Fruit fly (Drosophila melanogaster) whole organism, embryonic: ENCODE data around the gene NijB.

Source experiments
- Bdp1 ChIP-seq: fragments of 200-800 bp; sonication (Bioruptor generic); optimal IDR thresholded peaks from 3 replicates; lab custom pipeline; 2016; ENCODE audit warnings: missing biosample characterization, missing genetic modification characterization
- CG10274 ChIP-seq: fragments of 200-800 bp; sonication (Bioruptor generic); optimal IDR thresholded peaks from 3 replicates; lab custom pipeline; 2017; ENCODE audit warnings: missing biosample characterization, mild to moderate bottlenecking, missing genetic modification characterization
- CG13894 ChIP-seq: fragments of 200-800 bp; sonication (Bioruptor generic); optimal IDR thresholded peaks from 3 replicates; lab custom pipeline; 2018; ENCODE audit warnings: missing biosample characterization, mild to moderate bottlenecking, missing genetic modification characterization, moderate library complexity
- CG15073 ChIP-seq: fragments of 200-800 bp; sonication (Bioruptor generic); optimal IDR thresholded peaks from 2 replicates; lab custom pipeline; 2016; ENCODE audit warnings: missing biosample characterization, missing genetic modification characterization
- CG15269 ChIP-seq: fragments of 200-800 bp; sonication (Bioruptor generic); optimal IDR thresholded peaks from 2 replicates; lab custom pipeline; 2018; ENCODE audit warnings: missing biosample characterization, mild to moderate bottlenecking, missing genetic modification characterization, moderate library complexity
- CG15514 ChIP-seq: fragments of 200-800 bp; sonication (Bioruptor generic); optimal IDR thresholded peaks from 3 replicates; lab custom pipeline; 2017; ENCODE audit warnings: missing biosample characterization, missing genetic modification characterization, mild to moderate bottlenecking, moderate library complexity, missing genetic modification reagents
- CG17361 ChIP-seq: fragments of 200-800 bp; sonication (Bioruptor generic); IDR thresholded peaks from 3 replicates; pipeline ENCODE4 v1.3.6; 2022; ENCODE audit warnings: missing biosample characterization, missing genetic modification characterization
- CG1832 ChIP-seq: fragments of 200-800 bp; sonication (Bioruptor generic); optimal IDR thresholded peaks from 2 replicates; lab custom pipeline; 2017; ENCODE audit warnings: missing biosample characterization, mild to moderate bottlenecking, missing genetic modification characterization, inconsistent platforms
- CG18476 ChIP-seq: fragments of 200-800 bp; sonication (Bioruptor generic); optimal IDR thresholded peaks from 2 replicates; lab custom pipeline; 2016; ENCODE audit warnings: missing biosample characterization, mild to moderate bottlenecking, missing genetic modification characterization
- CG18764 ChIP-seq: fragments of 200-800 bp; sonication (Bioruptor generic); optimal IDR thresholded peaks from 3 replicates; lab custom pipeline; 2016; ENCODE audit warnings: missing biosample characterization, missing genetic modification characterization
- CG2889 ChIP-seq: fragments of 200-800 bp; sonication (Bioruptor generic); IDR thresholded peaks from 3 replicates; pipeline ENCODE4 v1.3.6; 2022; ENCODE audit warnings: missing biosample characterization, missing genetic modification characterization
- CG3065 ChIP-seq: fragments of 200-800 bp; sonication (Bioruptor generic); optimal IDR thresholded peaks from 2 replicates; lab custom pipeline; 2016; ENCODE audit warnings: missing biosample characterization, missing genetic modification characterization
- CG3838 ChIP-seq: fragments of 200-800 bp; sonication (Bioruptor generic); optimal IDR thresholded peaks from 3 replicates; lab custom pipeline; 2016; ENCODE audit warnings: missing biosample characterization, missing genetic modification characterization
- CG3847 ChIP-seq: fragments of 200-800 bp; sonication (Bioruptor generic); IDR thresholded peaks from 2 replicates; pipeline ENCODE4 v1.3.6; 2022; ENCODE audit warnings: missing biosample characterization, missing genetic modification characterization
- CG4424 ChIP-seq: fragments of 200-800 bp; sonication (Bioruptor generic); optimal IDR thresholded peaks from 3 replicates; lab custom pipeline; 2016; ENCODE audit warnings: missing biosample characterization, missing genetic modification characterization
- CG4730 ChIP-seq: fragments of 200-800 bp; sonication (Bioruptor generic); IDR thresholded peaks from 2 replicates; pipeline ENCODE4 v1.3.6; 2022; ENCODE audit warnings: missing biosample characterization, missing genetic modification characterization
- CG6813 ChIP-seq: fragments of 200-800 bp; sonication (Bioruptor generic); optimal IDR thresholded peaks from 2 replicates; lab custom pipeline; 2017; ENCODE audit warnings: missing biosample characterization, missing genetic modification characterization, mild to moderate bottlenecking, moderate library complexity, missing genetic modification reagents
- CG8290 ChIP-seq, 3 experiments: fragments of 200-800 bp; sonication (Bioruptor generic); optimal IDR thresholded peaks; 2 replicates each; lab custom pipeline; 2016 to 2019; ENCODE audit warnings: missing biosample characterization in 3 of 3, missing genetic modification characterization in 3 of 3, mild to moderate bottlenecking in 2 of 3, moderate library complexity in 1 of 3
- CG8478 ChIP-seq: fragments of >200 bp; optimal IDR thresholded peaks from 2 replicates; lab custom pipeline; 2018
- CG9609 ChIP-seq: fragments of 200-800 bp; sonication (Bioruptor generic); optimal IDR thresholded peaks from 3 replicates; lab custom pipeline; 2016; ENCODE audit warnings: missing biosample characterization, missing genetic modification characterization
- Eip74EF ChIP-seq, 2 experiments: fragments of 200-800 bp in 1 of 2; fragments of >200 bp in 1 of 2; sonication (Bioruptor generic) in 1 of 2; optimal IDR thresholded peaks; 2 replicates each; lab custom pipeline; 2017 to 2019; ENCODE audit warnings: missing biosample characterization in 2 of 2, missing genetic modification characterization in 2 of 2, mild to moderate bottlenecking in 1 of 2, moderate library complexity in 1 of 2
- Ets65A ChIP-seq: fragments of 200-800 bp; sonication (Bioruptor generic); peaks from one replicate; lab custom pipeline; 2016; ENCODE audit warnings: missing biosample characterization, missing genetic modification characterization
- Ets97D ChIP-seq: fragments of 200-800 bp; sonication (Bioruptor generic); optimal IDR thresholded peaks from 3 replicates; lab custom pipeline; 2016; ENCODE audit warnings: missing biosample characterization, missing genetic modification characterization
- HHEX ChIP-seq: fragments of 200-800 bp; sonication (Bioruptor generic); optimal IDR thresholded peaks from 3 replicates; lab custom pipeline; 2017; ENCODE audit warnings: missing biosample characterization, mild to moderate bottlenecking, missing genetic modification characterization, missing genetic modification reagents
- HLH4C ChIP-seq: fragments of 200-800 bp; sonication (Bioruptor generic); IDR thresholded peaks from 3 replicates; pipeline ENCODE4 v1.3.6; 2022; ENCODE audit warnings: missing biosample characterization, missing genetic modification characterization; ENCODE audit not compliant: partially characterized antibody
- Lim3 ChIP-seq: fragments of 200-800 bp; sonication (Bioruptor generic); IDR thresholded peaks from 2 replicates; pipeline ENCODE4 v1.3.6; 2022; ENCODE audit warnings: missing biosample characterization, missing genetic modification characterization
- Mad ChIP-seq: fragments of 200-800 bp; sonication (Bioruptor generic); optimal IDR thresholded peaks from 2 replicates; lab custom pipeline; 2016; ENCODE audit warnings: missing biosample characterization, missing genetic modification characterization
- Myb ChIP-seq: fragments of 200-800 bp; sonication (Bioruptor generic); optimal IDR thresholded peaks from 2 replicates; lab custom pipeline; 2016; ENCODE audit warnings: missing biosample characterization, missing genetic modification characterization
- Oaz ChIP-seq: fragments of 200-800 bp; sonication (Bioruptor generic); IDR thresholded peaks from 2 replicates; pipeline ENCODE4 v1.3.6; 2022; ENCODE audit warnings: missing biosample characterization, missing genetic modification characterization
- Rfx ChIP-seq: fragments of 200-800 bp; sonication (Bioruptor generic); IDR thresholded peaks from 2 replicates; pipeline ENCODE4 v1.3.6; 2022; ENCODE audit warnings: missing biosample characterization, missing genetic modification characterization
- Rx ChIP-seq: fragments of 200-800 bp; sonication (Bioruptor generic); IDR thresholded peaks from 2 replicates; pipeline ENCODE4 v1.3.6; 2022; ENCODE audit warnings: missing biosample characterization, missing genetic modification characterization
- Sin3A ChIP-seq: fragments of >200 bp; optimal IDR thresholded peaks from 2 replicates; lab custom pipeline; 2018
- Stat92E ChIP-seq, 3 experiments: fragments of >200 bp in 2 of 3; fragments of 200-800 bp in 1 of 3; sonication (Bioruptor generic) in 1 of 3; optimal IDR thresholded peaks; 2 replicates each; lab custom pipeline; 2017 to 2019; ENCODE audit warnings: missing biosample characterization in 3 of 3, missing genetic modification characterization in 3 of 3, mild to moderate bottlenecking in 1 of 3, moderate library complexity in 1 of 3
- Taf1 ChIP-seq: fragments of 200-800 bp; sonication (Bioruptor generic); IDR thresholded peaks from 2 replicates; pipeline ENCODE4 v1.3.6; 2022; ENCODE audit warnings: missing biosample characterization, missing genetic modification characterization
- chinmo ChIP-seq: fragments of 200-800 bp; sonication (Bioruptor generic); IDR thresholded peaks from 4 replicates; pipeline ENCODE4 v1.3.6; 2022; ENCODE audit warnings: missing biosample characterization, missing genetic modification characterization; ENCODE audit not compliant: partially characterized antibody
- crc ChIP-seq: fragments of 200-800 bp; sonication (Bioruptor generic); optimal IDR thresholded peaks from 2 replicates; lab custom pipeline; 2016; ENCODE audit warnings: missing biosample characterization, missing genetic modification characterization
- crp ChIP-seq, 2 experiments: fragments of 200-800 bp; sonication (Bioruptor generic); optimal IDR thresholded peaks; 2 replicates in 1 of 2; 3 replicates in 1 of 2; lab custom pipeline; 2017; ENCODE audit warnings: missing biosample characterization in 2 of 2, missing genetic modification characterization in 2 of 2, mild to moderate bottlenecking in 1 of 2, moderate library complexity in 1 of 2
- hkb ChIP-seq, 2 experiments: fragments of 200-800 bp in 1 of 2; fragments of >200 bp in 1 of 2; sonication (Bioruptor generic) in 1 of 2; IDR thresholded peaks in 1 of 2; optimal IDR thresholded peaks in 1 of 2; 2 replicates each; pipeline versions ENCODE4 v1.3.6 to Lab custom; 2017 to 2022; ENCODE audit warnings: missing biosample characterization in 1 of 2, missing genetic modification characterization in 1 of 2
- jigr1 ChIP-seq: fragments of 200-800 bp; sonication (Bioruptor generic); IDR thresholded peaks from 3 replicates; pipeline ENCODE4 v1.3.6; 2022; ENCODE audit warnings: missing biosample characterization, missing genetic modification characterization
- nerfin-2 ChIP-seq: fragments of 200-800 bp; sonication (Bioruptor generic); IDR thresholded peaks from 2 replicates; pipeline ENCODE4 v1.3.6; 2022; ENCODE audit warnings: missing biosample characterization, missing genetic modification characterization; ENCODE audit not compliant: partially characterized antibody
- nmo ChIP-seq: fragments of 200-800 bp; sonication (Bioruptor generic); optimal IDR thresholded peaks from 2 replicates; lab custom pipeline; 2018; ENCODE audit warnings: missing biosample characterization, mild to moderate bottlenecking, missing genetic modification characterization, moderate library complexity
- pan ChIP-seq, 4 experiments: fragments of >200 bp in 3 of 4; fragments of 200-800 bp in 1 of 4; sonication (Bioruptor generic) in 1 of 4; optimal IDR thresholded peaks in 3 of 4; IDR thresholded peaks in 1 of 4; 2 replicates each; pipeline versions ENCODE4 v1.3.6 to Lab custom; 2017 to 2022; ENCODE audit warnings: missing biosample characterization in 2 of 4, missing genetic modification characterization in 2 of 4, mixed read lengths in 1 of 4
- pb ChIP-seq: fragments of 200-800 bp; sonication (Bioruptor generic); optimal IDR thresholded peaks from 3 replicates; lab custom pipeline; 2016; ENCODE audit warnings: missing biosample characterization, missing genetic modification characterization
- pfk ChIP-seq: fragments of 200-800 bp; sonication (Bioruptor generic); optimal IDR thresholded peaks from 2 replicates; lab custom pipeline; 2018; ENCODE audit warnings: missing biosample characterization, mild to moderate bottlenecking, missing genetic modification characterization, moderate library complexity
- psq ChIP-seq: fragments of 200-800 bp; sonication (Bioruptor generic); optimal IDR thresholded peaks from 2 replicates; lab custom pipeline; 2017; ENCODE audit warnings: missing biosample characterization, missing genetic modification characterization
- run ChIP-seq: fragments of 200-800 bp; sonication (Bioruptor generic); optimal IDR thresholded peaks from 3 replicates; lab custom pipeline; 2018; ENCODE audit warnings: missing biosample characterization, mild to moderate bottlenecking, missing genetic modification characterization
- sim ChIP-seq: fragments of 200-800 bp; sonication (Bioruptor generic); IDR thresholded peaks from 2 replicates; pipeline ENCODE4 v1.3.6; 2022; ENCODE audit warnings: missing biosample characterization, missing genetic modification characterization
- sob ChIP-seq: fragments of 200-800 bp; sonication (Bioruptor generic); IDR thresholded peaks from 2 replicates; pipeline ENCODE4 v1.3.6; 2022; ENCODE audit warnings: missing biosample characterization, missing genetic modification characterization
- zen2 ChIP-seq: fragments of 200-800 bp; sonication (Bioruptor generic); IDR thresholded peaks from 3 replicates; pipeline ENCODE4 v1.3.6; 2022; ENCODE audit warnings: missing biosample characterization, missing genetic modification characterization; ENCODE audit not compliant: partially characterized antibody

The NijB gene

dm6 chr3L:18867521-18867920, 24.7 kb upstream of the NijB start, which contains the start of gene Dysb (continued):
- TF ChIP-seq run (tag; lab: Kevin White, UChicago) (peak; percentile 76), CG8478 (lab: Kevin White, UChicago) (no peak), hkb (optimal IDR thresholded peaks at IDR 0.05; lab: Kevin White, UChicago) (no peak), hkb (GFP tag; IDR thresholded peaks at IDR 0.05; lab: Robert Waterston, UW) (peak; percentile 95), chinmo (GFP tag; lab: Robert Waterston, UW) (no peak), HHEX (GFP tag; lab: Kevin White, UChicago) (peak; percentile 83), CG2889 (peak; percentile 76), CG15514 (GFP tag; lab: Kevin White, UChicago) (peak; percentile 85), Oaz (GFP tag; lab: Robert Waterston, UW) (peak; percentile 81), sob (peak; percentile 91), CG4730 (GFP tag; lab: Robert Waterston, UW) (peak; percentile 82), CG9609 (GFP tag; lab: Kevin White, UChicago) (peak; percentile 36), CG6813 (peak; percentile 85), jigr1 (GFP tag; lab: Robert Waterston, UW) (peak; percentile 12; the same call in 1 of the 3 replicates), psq (GFP tag; lab: Kevin White, UChicago) (peak; percentile 73), CG3847 (GFP tag; lab: Robert Waterston, UW) (peak; percentile 85), CG1832 (GFP tag; lab: Kevin White, UChicago) (no peak), sim (GFP tag; lab: Robert Waterston, UW) (peak; percentile 72), CG3065 (no peak), CG8290 (GFP tag; optimal IDR thresholded peaks at IDR 0.05; lab: Kevin White, UChicago) (peak; percentile 33), CG8290 (tag; optimal IDR thresholded peaks at IDR 0.05; lab: Kevin White, UChicago) (peak in 1 of 2 experiments; percentile 85), crc (GFP tag; lab: Kevin White, UChicago) (peak; percentile 42), CG4424 (GFP tag; lab: Kevin White, UChicago) (peak; percentile 79), CG18476 (GFP tag; lab: Kevin White, UChicago) (peak; percentile 72), nerfin-2 (no peak), Sin3A (lab: Kevin White, UChicago) (no peak), Bdp1 (GFP tag; lab: Kevin White, UChicago) (peak; percentile 49), pan (optimal IDR thresholded peaks at IDR 0.05; lab: Kevin White, UChicago) (no peak), pan (GFP tag; optimal IDR thresholded peaks at IDR 0.05 in 1 of 2, IDR thresholded peaks at IDR 0.05 in 1 of 2) (peak in 1 of 2 experiments; percentile 93), nmo (GFP tag; lab: Kevin White, UChicago) (peak; percentile 80), CG3838 (GFP tag; lab: Kevin White, UChicago) (peak; percentile 4), Lim3 (GFP tag; lab: Robert Waterston, UW) (no peak), CG13894 (peak; percentile 85), zen2 (GFP tag; lab: Robert Waterston, UW) (no peak), Ets97D (GFP tag; lab: Kevin White, UChicago) (peak; percentile 33), HLH4C (no peak), Rfx (GFP tag; lab: Robert Waterston, UW) (peak; percentile 96), Mad (GFP tag; lab: Kevin White, UChicago) (peak; percentile 63), Myb (GFP tag; lab: Kevin White, UChicago) (peak; percentile 4), crp (GFP tag; optimal IDR thresholded peaks at IDR 0.05; lab: Kevin White, UChicago) (peak; percentile 45 to 85), Taf1 (GFP tag; lab: Robert Waterston, UW) (peak; percentile 71; the same call in 1 of the 2 replicates), CG17361 (GFP tag; lab: Robert Waterston, UW) (peak; percentile 89), CG15073 (GFP tag; lab: Kevin White, UChicago) (no peak), CG18764 (GFP tag; lab: Kevin White, UChicago) (peak; percentile 54), CG15269 (tag; lab: Kevin White, UChicago) (peak; percentile 94), Stat92E (GFP tag; optimal IDR thresholded peaks at IDR 0.05; lab: Kevin White, UChicago) (peak in 1 of 3 experiments; percentile 68), Eip74EF (GFP tag; optimal IDR thresholded peaks at IDR 0.05; lab: Kevin White, UChicago) (peak in 1 of 2 experiments; percentile 78), pfk (peak; percentile 38), Rx (peak; percentile 63), Ets65A (GFP tag; lab: Kevin White, UChicago) (no peak), CG10274 (peak; percentile 50), pb (GFP tag; lab: Kevin White, UChicago) (peak; percentile 4)
